Worm (Caenorhabditis elegans) whole organism, L1 larva: Measurements from ENCODE around the gene F58E2.5.

Source experiments
- ceh-63 ChIP-seq: fragments of 200-800 bp; sonication (Bioruptor generic); optimal IDR thresholded peaks from 2 replicates; lab custom pipeline; 2018; ENCODE audit warnings: mild to moderate bottlenecking, missing genetic modification characterization, missing compliant biosample characterization
- jun-1 ChIP-seq: fragments of 150-350 bp; optimal IDR thresholded peaks from 2 replicates; lab custom pipeline; 2014; ENCODE audit warnings: missing biosample characterization, missing genetic modification reagents, missing genetic modification characterization
- lin-14 ChIP-seq: fragments of 200-800 bp; sonication (Bioruptor generic); optimal IDR thresholded peaks from 2 replicates; lab custom pipeline; 2018; ENCODE audit warnings: mild to moderate bottlenecking, missing genetic modification characterization, moderate library complexity, missing compliant biosample characterization
- nhr-84 ChIP-seq: sonication (generic microtip); optimal IDR thresholded peaks from 2 replicates; lab custom pipeline; 2017; ENCODE audit warnings: missing biosample characterization, missing genetic modification characterization
- zag-1 ChIP-seq: fragments of 150-350 bp; optimal IDR thresholded peaks from 2 replicates; lab custom pipeline; 2014; ENCODE audit warnings: missing biosample characterization, missing genetic modification characterization

ce11 chrIV:3418741-3419140, 26.0 kb upstream of the F58E2.5 start:
- TF ChIP-seq ceh-63 (GFP tag; lab: Kevin White, UChicago) (no peak), zag-1 (no peak), nhr-84 (no peak), jun-1 (tag; lab: Kevin White, UChicago) (no peak), lin-14 (GFP tag; lab: Kevin White, UChicago) (no peak)
